Worm (Caenorhabditis elegans) whole organism, young adult: ENCODE data around the gene B0280.17.
A peak's percentile ranks its signal among the peaks of the same experiment; 100 is the strongest.

ENCODE experiments used
- B0336.3 ChIP-seq: fragments of 200-800 bp; sonication (Bioruptor generic); IDR thresholded peaks from 2 replicates; pipeline ENCODE4 v1.3.6; 2022; ENCODE audit warnings: missing genetic modification characterization, missing compliant biosample characterization
- D2030.7 ChIP-seq: fragments of 200-800 bp; sonication (Bioruptor generic); IDR thresholded peaks from 2 replicates; pipeline ENCODE4 v1.3.6; 2022; ENCODE audit warnings: missing genetic modification reagents, missing genetic modification characterization, missing compliant biosample characterization
- F23B12.7 ChIP-seq: sonication (generic microtip); optimal IDR thresholded peaks from 2 replicates; lab custom pipeline; 2017; ENCODE audit warnings: missing genetic modification characterization, mild to moderate bottlenecking, missing compliant biosample characterization, antibody characterized with exemption, moderate library complexity; ENCODE audit not compliant: insufficient read depth
- F37B4.10 ChIP-seq: fragments of 200-800 bp; sonication (Bioruptor generic); IDR thresholded peaks from 2 replicates; pipeline ENCODE4 v1.3.6; 2022; ENCODE audit warnings: missing genetic modification characterization, missing compliant biosample characterization
- F52B5.7 ChIP-seq: sonication (generic microtip); optimal IDR thresholded peaks from 2 replicates; lab custom pipeline; 2016; ENCODE audit warnings: mild to moderate bottlenecking, missing genetic modification characterization, missing compliant biosample characterization
- K11D2.4 ChIP-seq: fragments of 200-800 bp; sonication (Bioruptor generic); IDR thresholded peaks from 2 replicates; pipeline ENCODE4 v1.3.6; 2022; ENCODE audit warnings: missing genetic modification reagents, missing genetic modification characterization, missing compliant biosample characterization
- K12H6.12 ChIP-seq: fragments of 200-800 bp; sonication (Bioruptor generic); optimal IDR thresholded peaks from 2 replicates; lab custom pipeline; 2018; ENCODE audit warnings: mild to moderate bottlenecking, missing genetic modification characterization, missing compliant biosample characterization
- Y53G8AR.9 ChIP-seq: fragments of 200-800 bp; sonication (Bioruptor generic); conservative IDR thresholded peaks from 2 replicates; pipeline ENCODE4 v1.3.6; 2022; ENCODE audit warnings: missing genetic modification reagents, missing genetic modification characterization, missing compliant biosample characterization
- Y56A3A.18 ChIP-seq: fragments of 200-800 bp; sonication (Bioruptor generic); IDR thresholded peaks from 2 replicates; pipeline ENCODE4 v1.3.6; 2022; ENCODE audit warnings: missing genetic modification reagents, missing genetic modification characterization, missing compliant biosample characterization
- Y95B8A.8 ChIP-seq: fragments of 200-800 bp; sonication (Bioruptor generic); IDR thresholded peaks from 2 replicates; pipeline ENCODE4 v1.3.6; 2022; ENCODE audit warnings: missing genetic modification reagents, missing genetic modification characterization, missing compliant biosample characterization
- ama-1 ChIP-seq, 3 experiments: fragments of 150-350 bp in 1 of 3; sonication (generic microtip) in 2 of 3; optimal IDR thresholded peaks; 2 replicates each; lab custom pipeline; 2014 to 2018; ENCODE audit warnings: missing biosample characterization in 2 of 3, missing genetic modification characterization in 2 of 3, missing genetic modification reagents in 2 of 3
- aptf-3 ChIP-seq: fragments of 200-800 bp; sonication (Bioruptor generic); IDR thresholded peaks from 2 replicates; pipeline ENCODE4 v1.3.6; 2022; ENCODE audit warnings: missing genetic modification characterization, missing compliant biosample characterization
- atf-7 ChIP-seq: sonication (generic microtip); optimal IDR thresholded peaks from 2 replicates; lab custom pipeline; 2017; ENCODE audit warnings: mild to moderate bottlenecking, missing genetic modification characterization, missing compliant biosample characterization
- athp-1 ChIP-seq: sonication (generic microtip); optimal IDR thresholded peaks from 2 replicates; lab custom pipeline; 2017; ENCODE audit warnings: mild to moderate bottlenecking, missing genetic modification characterization, missing compliant biosample characterization
- attf-5 ChIP-seq: fragments of 200-800 bp; sonication (Bioruptor generic); optimal IDR thresholded peaks from 2 replicates; lab custom pipeline; 2018; ENCODE audit warnings: mild to moderate bottlenecking, missing genetic modification characterization, missing compliant biosample characterization
- cebp-1 ChIP-seq, 2 experiments: fragments of 200-800 bp in 1 of 2; sonication (Bioruptor generic) in 1 of 2; sonication (generic microtip) in 1 of 2; IDR thresholded peaks in 1 of 2; optimal IDR thresholded peaks in 1 of 2; 2 replicates each; pipeline versions ENCODE4 v1.3.6 to Lab custom; 2017 to 2022; ENCODE audit warnings: missing compliant biosample characterization in 2 of 2, missing genetic modification characterization in 2 of 2, mild to moderate bottlenecking in 1 of 2, missing genetic modification reagents in 1 of 2, moderate library complexity in 1 of 2
- ceh-100 ChIP-seq: fragments of 200-800 bp; sonication (Bioruptor generic); IDR thresholded peaks from 2 replicates; pipeline ENCODE4 v1.3.6; 2022; ENCODE audit warnings: missing genetic modification reagents, missing genetic modification characterization, missing compliant biosample characterization
- ceh-91 ChIP-seq: fragments of 200-800 bp; sonication (Bioruptor generic); IDR thresholded peaks from 2 replicates; pipeline ENCODE4 v1.3.6; 2022; ENCODE audit warnings: missing genetic modification reagents, missing genetic modification characterization, missing compliant biosample characterization
- die-1 ChIP-seq: sonication (generic microtip); optimal IDR thresholded peaks from 2 replicates; lab custom pipeline; 2016; ENCODE audit warnings: missing genotype, mild to moderate bottlenecking, missing genetic modification characterization, missing compliant biosample characterization
- dox-1 ChIP-seq: fragments of 200-800 bp; sonication (Bioruptor generic); IDR thresholded peaks from 2 replicates; pipeline ENCODE4 v1.3.6; 2022; ENCODE audit warnings: missing genetic modification reagents, missing genetic modification characterization, missing compliant biosample characterization
- efl-1 ChIP-seq: fragments of 150-350 bp; optimal IDR thresholded peaks from 2 replicates; lab custom pipeline; 2014; ENCODE audit warnings: missing biosample characterization, missing genetic modification reagents, missing genetic modification characterization
- egl-44 ChIP-seq: fragments of 200-800 bp; sonication (Bioruptor generic); IDR thresholded peaks from 2 replicates; pipeline ENCODE4 v1.3.6; 2022; ENCODE audit warnings: missing genetic modification reagents, missing genetic modification characterization, missing compliant biosample characterization
- ekl-4 ChIP-seq: fragments of 200-800 bp; sonication (Bioruptor generic); IDR thresholded peaks from 2 replicates; pipeline ENCODE4 v1.3.6; 2022; ENCODE audit warnings: missing genetic modification reagents, missing genetic modification characterization, missing compliant biosample characterization
- hmg-1.2 ChIP-seq: fragments of 200-800 bp; sonication (Bioruptor generic); IDR thresholded peaks from 2 replicates; pipeline ENCODE4 v1.3.6; 2022; ENCODE audit warnings: missing genetic modification reagents, missing genetic modification characterization, missing compliant biosample characterization
- hrde-1 ChIP-seq: sonication (generic microtip); optimal IDR thresholded peaks from 2 replicates; lab custom pipeline; 2016; ENCODE audit warnings: missing genetic modification characterization, mild to moderate bottlenecking, missing compliant biosample characterization, moderate library complexity, missing genotype, missing genetic modification reagents, borderline replicate concordance
- hsf-1 ChIP-seq: fragments of 200-800 bp; sonication (Bioruptor generic); IDR thresholded peaks from 2 replicates; pipeline ENCODE4 v1.3.6; 2022; ENCODE audit warnings: missing genetic modification reagents, missing genetic modification characterization, missing compliant biosample characterization
- let-607 ChIP-seq, 2 experiments: fragments of 200-800 bp in 1 of 2; sonication (Bioruptor generic) in 1 of 2; sonication (generic microtip) in 1 of 2; optimal IDR thresholded peaks; 2 replicates each; lab custom pipeline; 2016 to 2018; ENCODE audit warnings: mild to moderate bottlenecking in 2 of 2, missing compliant biosample characterization in 2 of 2, missing genetic modification characterization in 2 of 2, moderate library complexity in 2 of 2, missing genotype in 1 of 2
- lin-26 ChIP-seq: fragments of 200-800 bp; sonication (Bioruptor generic); IDR thresholded peaks from 2 replicates; pipeline ENCODE4 v1.3.6; 2022; ENCODE audit warnings: missing genetic modification reagents, missing genetic modification characterization, missing compliant biosample characterization
- lin-54 ChIP-seq: fragments of 200-800 bp; sonication (Bioruptor generic); optimal IDR thresholded peaks from 2 replicates; lab custom pipeline; 2018; ENCODE audit warnings: mild to moderate bottlenecking, missing genetic modification characterization, missing compliant biosample characterization
- madf-6 ChIP-seq: fragments of 200-800 bp; sonication (Bioruptor generic); IDR thresholded peaks from 2 replicates; pipeline ENCODE4 v1.3.6; 2022; ENCODE audit warnings: missing genetic modification reagents, missing genetic modification characterization, missing compliant biosample characterization
- madf-8 ChIP-seq: fragments of 200-800 bp; sonication (Bioruptor generic); conservative IDR thresholded peaks from 2 replicates; pipeline ENCODE4 v1.3.6; 2022; ENCODE audit warnings: missing genetic modification reagents, missing genetic modification characterization, missing compliant biosample characterization
- mcd-1 ChIP-seq: fragments of 200-800 bp; sonication (Bioruptor generic); IDR thresholded peaks from 2 replicates; pipeline ENCODE4 v1.3.6; 2022; ENCODE audit warnings: missing genetic modification reagents, missing genetic modification characterization, missing compliant biosample characterization
- mxl-1 ChIP-seq: sonication (generic microtip); optimal IDR thresholded peaks from 2 replicates; lab custom pipeline; 2016; ENCODE audit warnings: missing genetic modification characterization, missing compliant biosample characterization
- nfyb-1 ChIP-seq: fragments of 200-800 bp; sonication (Bioruptor generic); IDR thresholded peaks from 2 replicates; pipeline ENCODE4 v1.3.6; 2022; ENCODE audit warnings: missing genetic modification reagents, missing genetic modification characterization, missing compliant biosample characterization
- nhr-80 ChIP-seq: sonication (generic microtip); optimal IDR thresholded peaks from 2 replicates; lab custom pipeline; 2016; ENCODE audit warnings: missing genetic modification characterization, missing compliant biosample characterization
- nhr-90 ChIP-seq: sonication (generic microtip); optimal IDR thresholded peaks from 2 replicates; lab custom pipeline; 2016; ENCODE audit warnings: missing genotype, mild to moderate bottlenecking, missing genetic modification characterization, missing compliant biosample characterization
- snpc-3.4 ChIP-seq: sonication (generic microtip); optimal IDR thresholded peaks from 2 replicates; lab custom pipeline; 2017; ENCODE audit warnings: missing genetic modification characterization, mild to moderate bottlenecking, missing compliant biosample characterization, antibody characterized with exemption, moderate library complexity, missing genotype, missing genetic modification reagents
- somi-1 ChIP-seq: fragments of 200-800 bp; sonication (Bioruptor generic); optimal IDR thresholded peaks from 2 replicates; lab custom pipeline; 2018; ENCODE audit warnings: mild to moderate bottlenecking, missing genetic modification characterization, missing compliant biosample characterization
- tbp1 ChIP-seq: fragments of 200-800 bp; sonication (Bioruptor generic); optimal IDR thresholded peaks from 2 replicates; lab custom pipeline; 2018; ENCODE audit warnings: mild to moderate bottlenecking, missing genetic modification characterization, missing compliant biosample characterization
- tbx-9 ChIP-seq: sonication (generic microtip); optimal IDR thresholded peaks from 2 replicates; lab custom pipeline; 2016; ENCODE audit warnings: borderline replicate concordance, missing genetic modification characterization, inconsistent platforms, missing compliant biosample characterization
- tlf-1 ChIP-seq: fragments of 200-800 bp; sonication (Bioruptor generic); optimal IDR thresholded peaks from 2 replicates; lab custom pipeline; 2018; ENCODE audit warnings: mild to moderate bottlenecking, missing genetic modification characterization, missing compliant biosample characterization
- unc-130 ChIP-seq: sonication (generic microtip); optimal IDR thresholded peaks from 2 replicates; lab custom pipeline; 2016; ENCODE audit warnings: missing genetic modification reagents, missing genetic modification characterization, missing compliant biosample characterization
- unc-62 ChIP-seq: fragments of 150-350 bp; optimal IDR thresholded peaks from 2 replicates; lab custom pipeline; 2014; ENCODE audit warnings: missing biosample characterization, missing genetic modification reagents, missing genetic modification characterization
- zim-3 ChIP-seq: sonication (generic microtip); optimal IDR thresholded peaks from 2 replicates; lab custom pipeline; 2017; ENCODE audit warnings: mild to moderate bottlenecking, missing genetic modification characterization, moderate library complexity, missing compliant biosample characterization
- ztf-18 ChIP-seq: sonication (generic microtip); optimal IDR thresholded peaks from 2 replicates; lab custom pipeline; 2016; ENCODE audit warnings: missing genotype, mild to moderate bottlenecking, missing genetic modification characterization, missing compliant biosample characterization

Gene B0280.17

ce11 chrIII:7184022-7184421 lies 48.1 kb upstream of the B0280.17 start, which contains the start of gene yju-2 (continued):
- TF ChIP-seq mxl-1: no peak

- TF ChIP-seq F52B5.7 (tag; lab: Kevin White, UChicago) (peak; percentile 25), dox-1 (GFP tag; lab: Robert Waterston, UW) (peak; percentile 72), lin-26 (peak; percentile 64; the same call in 1 of the 2 replicates), nfyb-1 (GFP tag; lab: Robert Waterston, UW) (peak; percentile 62; the same call in 1 of the 2 replicates), ama-1 (optimal IDR thresholded peaks at IDR 0.05; lab: Kevin White, UChicago) (no peak), ama-1 (GFP tag; optimal IDR thresholded peaks at IDR 0.05; lab: Kevin White, UChicago) (peak; percentile 2 to 16), ceh-91 (GFP tag; lab: Robert Waterston, UW) (no peak), madf-8 (peak; percentile 14; the same call in 1 of the 2 replicates), die-1 (peak; percentile 49), ceh-100 (GFP tag; lab: Robert Waterston, UW) (peak; percentile 75), Y95B8A.8 (GFP tag; lab: Robert Waterston, UW) (no peak; the same call in 1 of the 2 replicates), ztf-18 (tag; lab: Kevin White, UChicago) (peak; percentile 25), atf-7 (peak; percentile 21), ekl-4 (GFP tag; lab: Robert Waterston, UW) (0 out of 2 replicates have a peak, but pooled peaks have one; percentile 33), aptf-3 (GFP tag; lab: Robert Waterston, UW) (0 out of 2 replicates have a peak, but pooled peaks have one; percentile 76), hmg-1.2 (peak; percentile 50), nhr-80 (peak; percentile 53), snpc-3.4 (tag; lab: Kevin White, UChicago) (peak; percentile 9), madf-6 (peak; percentile 44), egl-44 (no peak), K11D2.4 (GFP tag; lab: Robert Waterston, UW) (no peak), nhr-90 (tag; lab: Kevin White, UChicago) (peak; percentile 28), tbx-9 (no peak), tbp1 (peak; percentile 53), unc-130 (GFP tag; lab: Kevin White, UChicago) (peak; percentile 29), F23B12.7 (peak; percentile 13), mcd-1 (peak; percentile 64), efl-1 (peak; percentile 18), athp-1 (tag; lab: Kevin White, UChicago) (peak; percentile 34), Y53G8AR.9 (0 out of 2 replicates have a peak, but pooled peaks have one; percentile 45), hsf-1 (peak; percentile 54; the same call in 1 of the 2 replicates), tlf-1 (GFP tag; lab: Kevin White, UChicago) (peak; percentile 49), F37B4.10 (GFP tag; lab: Robert Waterston, UW) (no peak), lin-54 (peak; percentile 42), cebp-1 (GFP tag; IDR thresholded peaks at IDR 0.05; lab: Robert Waterston, UW) (peak; percentile 81), cebp-1 (tag; optimal IDR thresholded peaks at IDR 0.05; lab: Kevin White, UChicago) (peak; percentile 86), hrde-1 (tag; lab: Kevin White, UChicago) (peak; percentile 52), zim-3 (tag; lab: Kevin White, UChicago) (peak; percentile 30), let-607 (tag; optimal IDR thresholded peaks at IDR 0.05; lab: Kevin White, UChicago) (peak in 1 of 2 experiments; percentile 49), attf-5 (GFP tag; lab: Kevin White, UChicago) (peak; percentile 89), K12H6.12 (tag; lab: Kevin White, UChicago) (peak; percentile 24), D2030.7 (peak; percentile 27; the same call in 1 of the 2 replicates), B0336.3 (GFP tag; lab: Robert Waterston, UW) (peak; percentile 70), somi-1 (GFP tag; lab: Kevin White, UChicago) (peak; percentile 0), Y56A3A.18 (GFP tag; lab: Robert Waterston, UW) (no peak), unc-62 (GFP tag; lab: Kevin White, UChicago) (no peak)
Measured at ce11 chrIII:7181822-7182221, 45.9 kb upstream of the B0280.17 start, which contains the start of gene epg-4. Gene epg-4, plus strand, starts transcription at chrIII:7182167.
